Comparison of ENCODE assay signal across 3 fruit fly cellular contexts in genomic region chr3R:8524277-8524676, dm6.
TF ChIP-seq lines count a peak whose summit lies in the region.

No protein-coding gene starts in this region.

- TF ChIP-seq CTCF in whole organism, embryonic (GFP tag; optimal IDR thresholded peaks at IDR 0.05; lab: Kevin White, UChicago): no peak

TF ChIP-seq in whole organism, embryonic, 481 proteins besides CTCF, POLR2A, EP300 and RAD21 (continues in another document):
- TF ChIP-seq so (GFP tag; IDR thresholded peaks at IDR 0.05; lab: Robert Waterston, UW) (0 out of 3 replicates have a peak, but pooled peaks have one; percentile 26), bab2 (GFP tag; optimal IDR thresholded peaks at IDR 0.05; lab: Kevin White, UChicago) (peak; percentile 13), mam (GFP tag; optimal IDR thresholded peaks at IDR 0.05; lab: Kevin White, UChicago) (peak; percentile 44), lilli (GFP tag; optimal IDR thresholded peaks at IDR 0.05; lab: Kevin White, UChicago) (peak; percentile 62), dysf (GFP tag; IDR thresholded peaks at IDR 0.05; lab: Robert Waterston, UW) (peak; percentile 60), Ets65A (GFP tag; lab: Kevin White, UChicago) (peak; percentile 82), prd (optimal IDR thresholded peaks at IDR 0.05; lab: Kevin White, UChicago) (no peak), prd (GFP tag; IDR thresholded peaks at IDR 0.05; lab: Robert Waterston, UW) (peak; percentile 48; the same call in 1 of the 3 replicates), Gug (GFP tag; IDR thresholded peaks at IDR 0.05; lab: Robert Waterston, UW) (peak; percentile 55; the same call in 2 of the 4 replicates), schlank (tag; optimal IDR thresholded peaks at IDR 0.05; lab: Kevin White, UChicago) (peak; percentile 22), CG2678 (tag; optimal IDR thresholded peaks at IDR 0.05; lab: Kevin White, UChicago) (peak; percentile 55), Dip3 (GFP tag; optimal IDR thresholded peaks at IDR 0.05; lab: Kevin White, UChicago) (peak; percentile 37), sens-2 (GFP tag; IDR thresholded peaks at IDR 0.05; lab: Robert Waterston, UW) (0 out of 2 replicates have a peak, but pooled peaks have one; percentile 15), Nf-YA (GFP tag; IDR thresholded peaks at IDR 0.05; lab: Robert Waterston, UW) (0 out of 2 replicates have a peak, but pooled peaks have one; percentile 7), CG12942 (GFP tag; optimal IDR thresholded peaks at IDR 0.05; lab: Kevin White, UChicago) (peak; percentile 8), CG30403 (GFP tag; optimal IDR thresholded peaks at IDR 0.05; lab: Kevin White, UChicago) (peak; percentile 0), dmrt99B (tag; optimal IDR thresholded peaks at IDR 0.05; lab: Kevin White, UChicago) (peak; percentile 30), zfh2 (GFP tag; optimal IDR thresholded peaks at IDR 0.05; lab: Kevin White, UChicago) (peak; percentile 61), Xbp1 (GFP tag; optimal IDR thresholded peaks at IDR 0.05; lab: Kevin White, UChicago) (peak; percentile 25), CG7357 (GFP tag; IDR thresholded peaks at IDR 0.05; lab: Robert Waterston, UW) (0 out of 3 replicates have a peak, but pooled peaks have one; percentile 20), HLHmδ (GFP tag; optimal IDR thresholded peaks at IDR 0.05; lab: Kevin White, UChicago) (no peak), CG7839 (tag; optimal IDR thresholded peaks at IDR 0.05; lab: Kevin White, UChicago) (peak; percentile 50), CG13894 (tag; optimal IDR thresholded peaks at IDR 0.05; lab: Kevin White, UChicago) (no peak), CG14014 (GFP tag; IDR thresholded peaks at IDR 0.05; lab: Robert Waterston, UW) (peak; percentile 60; the same call in 1 of the 2 replicates), Fer3 (tag; optimal IDR thresholded peaks at IDR 0.05; lab: Kevin White, UChicago) (peak; percentile 41), vvl (GFP tag; IDR thresholded peaks at IDR 0.05; lab: Robert Waterston, UW) (peak; percentile 31; the same call in 1 of the 2 replicates), pb (GFP tag; optimal IDR thresholded peaks at IDR 0.05; lab: Kevin White, UChicago) (no peak), HHEX (GFP tag; optimal IDR thresholded peaks at IDR 0.05; lab: Kevin White, UChicago) (peak; percentile 33)

TF ChIP-seq in whole organism, prepupa, 60 proteins besides CTCF, POLR2A, EP300 and RAD21:
- TF ChIP-seq svp (GFP tag; lab: Kevin White, UChicago) (peak; percentile 85), CG8319 (GFP tag; optimal IDR thresholded peaks at IDR 0.05; lab: Kevin White, UChicago) (peak; percentile 4), OdsH (GFP tag; optimal IDR thresholded peaks at IDR 0.05; lab: Kevin White, UChicago) (no peak), CG31627 (GFP tag; optimal IDR thresholded peaks at IDR 0.05; lab: Kevin White, UChicago) (peak; percentile 35), Hr39 (GFP tag; optimal IDR thresholded peaks at IDR 0.05; lab: Kevin White, UChicago) (peak; percentile 31)

TF ChIP-seq in whole organism, wandering third instar larva, 38 proteins besides CTCF, POLR2A, EP300 and RAD21:
- TF ChIP-seq Jra (GFP tag; optimal IDR thresholded peaks at IDR 0.05; lab: Kevin White, UChicago) (no peak), HLH106 (tag; optimal IDR thresholded peaks at IDR 0.05; lab: Kevin White, UChicago) (no peak), tai (GFP tag; optimal IDR thresholded peaks at IDR 0.05; lab: Kevin White, UChicago) (no peak), Mio (GFP tag; optimal IDR thresholded peaks at IDR 0.05; lab: Kevin White, UChicago) (no peak), brk (GFP tag; optimal IDR thresholded peaks at IDR 0.05; lab: Kevin White, UChicago) (no peak), sv (GFP tag; optimal IDR thresholded peaks at IDR 0.05; lab: Kevin White, UChicago) (no peak), Hnf4 (GFP tag; optimal IDR thresholded peaks at IDR 0.05; lab: Kevin White, UChicago) (peak; percentile 38), lola (GFP tag; optimal IDR thresholded peaks at IDR 0.05; lab: Kevin White, UChicago) (no peak), dsf (GFP tag; optimal IDR thresholded peaks at IDR 0.05; lab: Kevin White, UChicago; ENCODE audit: borderline replicate concordance) (no peak), jim (GFP tag; optimal IDR thresholded peaks at IDR 0.05; lab: Kevin White, UChicago) (no peak), pan (optimal IDR thresholded peaks at IDR 0.05; lab: Kevin White, UChicago) (no peak), Sp1 (GFP tag; optimal IDR thresholded peaks at IDR 0.05; lab: Kevin White, UChicago) (no peak), GATAd (GFP tag; optimal IDR thresholded peaks at IDR 0.05; lab: Kevin White, UChicago) (no peak), fru (GFP tag; optimal IDR thresholded peaks at IDR 0.05; lab: Kevin White, UChicago) (peak; percentile 7), Dfd (GFP tag; optimal IDR thresholded peaks at IDR 0.05; lab: Kevin White, UChicago) (no peak), Hr78 (GFP tag; optimal IDR thresholded peaks at IDR 0.05; lab: Kevin White, UChicago) (no peak), Hr83 (GFP tag; optimal IDR thresholded peaks at IDR 0.05; lab: Kevin White, UChicago; ENCODE audit: poor library complexity, severe bottlenecking) (peak; percentile 39), CrebA (GFP tag; optimal IDR thresholded peaks at IDR 0.05; lab: Kevin White, UChicago; ENCODE audit: borderline replicate concordance) (no peak), psq (GFP tag; optimal IDR thresholded peaks at IDR 0.05; lab: Kevin White, UChicago) (no peak), br (GFP tag; optimal IDR thresholded peaks at IDR 0.05; lab: Kevin White, UChicago) (peak; percentile 39), sage (GFP tag; optimal IDR thresholded peaks at IDR 0.05; lab: Kevin White, UChicago) (no peak), N (GFP tag; optimal IDR thresholded peaks at IDR 0.05; lab: Kevin White, UChicago) (no peak), usp (GFP tag; optimal IDR thresholded peaks at IDR 0.05; lab: Kevin White, UChicago) (no peak), CG32264 (GFP tag; optimal IDR thresholded peaks at IDR 0.05; lab: Kevin White, UChicago) (no peak), Abd-B (GFP tag; optimal IDR thresholded peaks at IDR 0.05; lab: Kevin White, UChicago) (no peak), Dif (GFP tag; optimal IDR thresholded peaks at IDR 0.05; lab: Kevin White, UChicago; ENCODE audit: partially characterized antibody) (no peak), Rel (GFP tag; optimal IDR thresholded peaks at IDR 0.05; lab: Kevin White, UChicago) (no peak), Rel (tag; optimal IDR thresholded peaks at IDR 0.05; lab: Kevin White, UChicago) (no peak), CG9705 (GFP tag; optimal IDR thresholded peaks at IDR 0.05; lab: Kevin White, UChicago) (no peak), foxo (GFP tag; optimal IDR thresholded peaks at IDR 0.05; lab: Kevin White, UChicago) (peak in 1 of 2 experiments; percentile 41), Myc (optimal IDR thresholded peaks at IDR 0.05; lab: Kevin White, UChicago) (no peak), h (GFP tag; optimal IDR thresholded peaks at IDR 0.05; lab: Kevin White, UChicago) (peak; percentile 48), dmrt93B (GFP tag; optimal IDR thresholded peaks at IDR 0.05; lab: Kevin White, UChicago) (no peak), ey (GFP tag; optimal IDR thresholded peaks at IDR 0.05; lab: Kevin White, UChicago) (peak; percentile 55), OdsH (GFP tag; optimal IDR thresholded peaks at IDR 0.05; lab: Kevin White, UChicago) (peak; percentile 42), rgr (GFP tag; optimal IDR thresholded peaks at IDR 0.05; lab: Kevin White, UChicago) (peak; percentile 55)

Comparison
In these comparisons a context has a peak if more than half of its experiments do, and no peak if none do; other contexts are left out.
1. Of the 7 proteins assayed by ChIP-seq in both whole organism, embryonic and whole organism, prepupa: peak only in whole organism, embryonic: Gug and Sox102F; only in whole organism, prepupa: Hr39; in both: none; in neither: 4.